Fruit fly (Drosophila melanogaster) whole organism, embryonic: ENCODE measurements around the gene CG42324.

Source experiments
- Ada2b ChIP-seq: fragments of 200-800 bp; sonication (Bioruptor generic); IDR thresholded peaks from 2 replicates; pipeline ENCODE4 v1.3.6; 2022; ENCODE audit warnings: missing biosample characterization, missing genetic modification characterization
- CG10209 ChIP-seq: fragments of 200-800 bp; sonication (Bioruptor generic); optimal IDR thresholded peaks from 3 replicates; lab custom pipeline; 2017; ENCODE audit warnings: missing biosample characterization, mild to moderate bottlenecking, missing genetic modification characterization, missing genetic modification reagents
- CG10366 ChIP-seq: fragments of 200-800 bp; sonication (Bioruptor generic); IDR thresholded peaks from 2 replicates; pipeline ENCODE4 v1.3.6; 2022; ENCODE audit warnings: missing biosample characterization, missing genetic modification characterization
- CG12769 ChIP-seq: fragments of 200-800 bp; sonication (Bioruptor generic); optimal IDR thresholded peaks from 2 replicates; lab custom pipeline; 2019; ENCODE audit warnings: missing biosample characterization, mild to moderate bottlenecking, missing genetic modification characterization, moderate library complexity
- CG13123 ChIP-seq: fragments of 200-800 bp; sonication (Bioruptor generic); optimal IDR thresholded peaks from 2 replicates; lab custom pipeline; 2016; ENCODE audit warnings: missing biosample characterization, missing genetic modification characterization
- CG13296 ChIP-seq: fragments of 200-800 bp; sonication (Bioruptor generic); optimal IDR thresholded peaks from 3 replicates; lab custom pipeline; 2018; ENCODE audit warnings: missing biosample characterization, mild to moderate bottlenecking, missing genetic modification characterization
- CG14965 ChIP-seq: fragments of 200-800 bp; sonication (Bioruptor generic); optimal IDR thresholded peaks from 2 replicates; lab custom pipeline; 2016; ENCODE audit warnings: missing biosample characterization, missing genetic modification characterization, borderline replicate concordance
- CG17912 ChIP-seq: fragments of 200-800 bp; sonication (Bioruptor generic); optimal IDR thresholded peaks from 2 replicates; lab custom pipeline; 2018; ENCODE audit warnings: missing biosample characterization, mild to moderate bottlenecking, missing genetic modification characterization
- CG2120 ChIP-seq: fragments of 200-800 bp; sonication (Bioruptor generic); optimal IDR thresholded peaks from 3 replicates; lab custom pipeline; 2016; ENCODE audit warnings: missing biosample characterization, missing genetic modification characterization
- CG2199 ChIP-seq: fragments of 200-800 bp; sonication (Bioruptor generic); IDR thresholded peaks from 3 replicates; pipeline ENCODE4 v1.3.6; 2022; ENCODE audit warnings: missing biosample characterization, missing genetic modification characterization
- CG30431 ChIP-seq: fragments of 200-800 bp; sonication (Bioruptor generic); optimal IDR thresholded peaks from 2 replicates; lab custom pipeline; 2017; ENCODE audit warnings: missing biosample characterization, missing genetic modification characterization
- CG3407 ChIP-seq: fragments of 200-800 bp; sonication (Bioruptor generic); optimal IDR thresholded peaks from 2 replicates; lab custom pipeline; 2018; ENCODE audit warnings: missing biosample characterization, mild to moderate bottlenecking, missing genetic modification characterization
- CG4328 ChIP-seq: fragments of 200-800 bp; sonication (Bioruptor generic); optimal IDR thresholded peaks from 3 replicates; lab custom pipeline; 2017; ENCODE audit warnings: missing biosample characterization, missing genetic modification reagents, missing genetic modification characterization
- CG7963 ChIP-seq: fragments of 200-800 bp; sonication (Bioruptor generic); IDR thresholded peaks from 3 replicates; pipeline ENCODE4 v1.3.6; 2022; ENCODE audit warnings: missing biosample characterization, missing genetic modification characterization; ENCODE audit not compliant: partially characterized antibody
- CG8944 ChIP-seq: fragments of 200-800 bp; sonication (Bioruptor generic); optimal IDR thresholded peaks from 3 replicates; lab custom pipeline; 2016; ENCODE audit warnings: missing biosample characterization, missing genetic modification characterization
- CkIIα-i1 ChIP-seq: fragments of 200-800 bp; sonication (Bioruptor generic); IDR thresholded peaks from 2 replicates; pipeline ENCODE4 v1.3.6; 2022; ENCODE audit warnings: missing biosample characterization, missing genetic modification characterization
- Deaf1 ChIP-seq: fragments of 200-800 bp; optimal IDR thresholded peaks from 3 replicates; lab custom pipeline; 2019; ENCODE audit warnings: missing biosample characterization, mild to moderate bottlenecking, missing genetic modification characterization, moderate library complexity
- Dp ChIP-seq: fragments of 200-800 bp; sonication (Bioruptor generic); optimal IDR thresholded peaks from 2 replicates; lab custom pipeline; 2018; ENCODE audit warnings: missing biosample characterization, mild to moderate bottlenecking, missing genetic modification characterization, moderate library complexity
- E2f2 ChIP-seq: fragments of 200-800 bp; sonication (Bioruptor generic); IDR thresholded peaks from 2 replicates; pipeline ENCODE4 v1.3.6; 2022; ENCODE audit warnings: missing biosample characterization, missing genetic modification characterization
- Ets65A ChIP-seq: fragments of 200-800 bp; sonication (Bioruptor generic); peaks from one replicate; lab custom pipeline; 2016; ENCODE audit warnings: missing biosample characterization, missing genetic modification characterization
- Gsc ChIP-seq: fragments of 200-800 bp; sonication (Bioruptor generic); IDR thresholded peaks from 2 replicates; pipeline ENCODE4 v1.3.6; 2022; ENCODE audit warnings: missing biosample characterization, missing genetic modification characterization
- Jarid2 ChIP-seq: fragments of 200-800 bp; sonication (Bioruptor generic); optimal IDR thresholded peaks from 3 replicates; lab custom pipeline; 2017; ENCODE audit warnings: mild to moderate bottlenecking, missing biosample characterization, missing genetic modification reagents, missing genetic modification characterization
- Myb ChIP-seq: fragments of 200-800 bp; sonication (Bioruptor generic); optimal IDR thresholded peaks from 2 replicates; lab custom pipeline; 2016; ENCODE audit warnings: missing biosample characterization, missing genetic modification characterization
- Opbp ChIP-seq: fragments of 200-800 bp; sonication (Bioruptor generic); IDR thresholded peaks from 3 replicates; pipeline ENCODE4 v1.3.6; 2022; ENCODE audit warnings: missing biosample characterization, missing genetic modification characterization; ENCODE audit not compliant: partially characterized antibody
- Scr ChIP-seq: fragments of 200-800 bp; sonication (Bioruptor generic); IDR thresholded peaks from 2 replicates; pipeline ENCODE4 v1.3.6; 2022; ENCODE audit warnings: missing biosample characterization, missing genetic modification characterization; ENCODE audit not compliant: partially characterized antibody
- Sry-β ChIP-seq: fragments of 200-800 bp; sonication (Bioruptor generic); optimal IDR thresholded peaks from 2 replicates; lab custom pipeline; 2018; ENCODE audit warnings: missing biosample characterization, mild to moderate bottlenecking, missing genetic modification characterization, moderate library complexity
- Stat92E ChIP-seq, 3 experiments: fragments of >200 bp in 2 of 3; fragments of 200-800 bp in 1 of 3; sonication (Bioruptor generic) in 1 of 3; optimal IDR thresholded peaks; 2 replicates each; lab custom pipeline; 2017 to 2019; ENCODE audit warnings: missing biosample characterization in 3 of 3, missing genetic modification characterization in 3 of 3, mild to moderate bottlenecking in 1 of 3, moderate library complexity in 1 of 3
- ac ChIP-seq: fragments of 200-800 bp; sonication (Bioruptor generic); optimal IDR thresholded peaks from 3 replicates; lab custom pipeline; 2017; ENCODE audit warnings: missing biosample characterization, mild to moderate bottlenecking, missing genetic modification characterization
- bsh ChIP-seq, 2 experiments: fragments of 200-800 bp; sonication (Bioruptor generic); optimal IDR thresholded peaks; 2 replicates each; lab custom pipeline; 2017 to 2018; ENCODE audit warnings: mild to moderate bottlenecking in 2 of 2, missing biosample characterization in 2 of 2, missing genetic modification characterization in 2 of 2, moderate library complexity in 1 of 2
- cas ChIP-seq: fragments of 200-800 bp; sonication (Bioruptor generic); IDR thresholded peaks from 2 replicates; pipeline ENCODE4 v1.3.6; 2022; ENCODE audit warnings: missing biosample characterization, missing genetic modification characterization
- caup ChIP-seq: fragments of 200-800 bp; sonication (Bioruptor generic); optimal IDR thresholded peaks from 3 replicates; lab custom pipeline; 2017; ENCODE audit warnings: missing biosample characterization, mild to moderate bottlenecking, missing genetic modification characterization, moderate library complexity; ENCODE audit not compliant: severe bottlenecking
- chif ChIP-seq, 2 experiments: fragments of 200-800 bp; sonication (Bioruptor generic); optimal IDR thresholded peaks; 3 replicates each; lab custom pipeline; 2016; ENCODE audit warnings: missing biosample characterization in 2 of 2, missing genetic modification characterization in 2 of 2
- croc ChIP-seq: fragments of 200-800 bp; sonication (Bioruptor generic); conservative IDR thresholded peaks from 3 replicates; pipeline ENCODE4 v1.3.6; 2022; ENCODE audit warnings: missing biosample characterization, missing genetic modification characterization
- danr ChIP-seq: fragments of 200-800 bp; sonication (Bioruptor generic); IDR thresholded peaks from 2 replicates; pipeline ENCODE4 v1.3.6; 2022; ENCODE audit warnings: missing biosample characterization, missing genetic modification characterization
- fru ChIP-seq: fragments of >200 bp; optimal IDR thresholded peaks from 2 replicates; lab custom pipeline; 2017
- grau ChIP-seq: fragments of 200-800 bp; optimal IDR thresholded peaks from 3 replicates; lab custom pipeline; 2019; ENCODE audit warnings: missing biosample characterization, mild to moderate bottlenecking, missing genetic modification characterization, moderate library complexity
- gsb-n ChIP-seq: fragments of 200-800 bp; sonication (Bioruptor generic); optimal IDR thresholded peaks from 3 replicates; lab custom pipeline; 2018; ENCODE audit warnings: missing biosample characterization, mild to moderate bottlenecking, missing genetic modification characterization
- gt ChIP-seq: fragments of 200-800 bp; sonication (Bioruptor generic); IDR thresholded peaks from 2 replicates; pipeline ENCODE4 v1.3.6; 2022; ENCODE audit warnings: missing biosample characterization, missing genetic modification characterization
- h ChIP-seq: fragments of >200 bp; optimal IDR thresholded peaks from 2 replicates; lab custom pipeline; 2017
- lov ChIP-seq, 2 experiments: fragments of 200-800 bp in 1 of 2; fragments of >200 bp in 1 of 2; sonication (Bioruptor generic) in 1 of 2; IDR thresholded peaks in 1 of 2; optimal IDR thresholded peaks in 1 of 2; 2 replicates in 1 of 2; 3 replicates in 1 of 2; pipeline versions ENCODE4 v1.3.6 to Lab custom; 2017 to 2022; ENCODE audit warnings: missing biosample characterization in 1 of 2, missing genetic modification characterization in 1 of 2
- nerfin-2 ChIP-seq: fragments of 200-800 bp; sonication (Bioruptor generic); IDR thresholded peaks from 2 replicates; pipeline ENCODE4 v1.3.6; 2022; ENCODE audit warnings: missing biosample characterization, missing genetic modification characterization; ENCODE audit not compliant: partially characterized antibody
- peb ChIP-seq: fragments of 200-800 bp; sonication (Bioruptor generic); IDR thresholded peaks from 2 replicates; pipeline ENCODE4 v1.3.6; 2022; ENCODE audit warnings: missing biosample characterization, missing genetic modification characterization
- pnt ChIP-seq: fragments of 200-800 bp; sonication (Bioruptor generic); optimal IDR thresholded peaks from 3 replicates; lab custom pipeline; 2016; ENCODE audit warnings: missing biosample characterization, missing genetic modification characterization
- run ChIP-seq: fragments of 200-800 bp; sonication (Bioruptor generic); optimal IDR thresholded peaks from 3 replicates; lab custom pipeline; 2018; ENCODE audit warnings: missing biosample characterization, mild to moderate bottlenecking, missing genetic modification characterization
- sens-2 ChIP-seq: fragments of 200-800 bp; sonication (Bioruptor generic); IDR thresholded peaks from 2 replicates; pipeline ENCODE4 v1.3.6; 2022; ENCODE audit warnings: missing biosample characterization, missing genetic modification characterization
- stwl ChIP-seq: fragments of 200-800 bp; sonication (Bioruptor generic); optimal IDR thresholded peaks from 3 replicates; lab custom pipeline; 2018; ENCODE audit warnings: missing biosample characterization, mild to moderate bottlenecking, missing genetic modification characterization, moderate library complexity
- unpg ChIP-seq: fragments of 200-800 bp; sonication (Bioruptor generic); optimal IDR thresholded peaks from 3 replicates; lab custom pipeline; 2018; ENCODE audit warnings: missing biosample characterization, mild to moderate bottlenecking, missing genetic modification characterization, moderate library complexity
- zf30C ChIP-seq: fragments of 200-800 bp; sonication (Bioruptor generic); optimal IDR thresholded peaks from 3 replicates; lab custom pipeline; 2018; ENCODE audit warnings: missing biosample characterization, mild to moderate bottlenecking, missing genetic modification characterization

CG42324 gene

dm6 chr3L:3432656-3433344 is 39.4 kb upstream of the CG42324 start (continued):
- TF ChIP-seq CG2120 (GFP tag; lab: Kevin White, UChicago), result peak; percentile 89
- peak; percentile 82 for TF ChIP-seq CG13296 (GFP tag; lab: Kevin White, UChicago)
- peak; percentile 28 for TF ChIP-seq CG13123 (GFP tag; lab: Kevin White, UChicago)
- TF ChIP-seq CG8944 (GFP tag; lab: Kevin White, UChicago), result no peak
- no peak for TF ChIP-seq nerfin-2 (GFP tag; lab: Robert Waterston, UW)
- peak; percentile 90 for TF ChIP-seq Ada2b (GFP tag; lab: Robert Waterston, UW)
- peak; percentile 58 for TF ChIP-seq croc
- no peak for TF ChIP-seq CG14965
- TF ChIP-seq CG17912 (GFP tag; lab: Kevin White, UChicago), result peak; percentile 12
- 0 out of 2 replicates have a peak, but pooled peaks have one; percentile 43 for TF ChIP-seq CkIIα-i1 (GFP tag; lab: Robert Waterston, UW)
- TF ChIP-seq CG30431 (GFP tag; lab: Kevin White, UChicago), result peak; percentile 73
- no peak for TF ChIP-seq stwl (tag; lab: Kevin White, UChicago)
- peak; percentile 57 for TF ChIP-seq Jarid2 (GFP tag; lab: Kevin White, UChicago)
- TF ChIP-seq Deaf1 (tag; lab: Kevin White, UChicago), result peak; percentile 59
- peak; percentile 88 for TF ChIP-seq CG10366
- TF ChIP-seq gt (GFP tag; lab: Robert Waterston, UW), result 0 out of 2 replicates have a peak, but pooled peaks have one; percentile 35
- TF ChIP-seq pnt (GFP tag; lab: Kevin White, UChicago), result peak; percentile 29
- TF ChIP-seq ac (GFP tag; lab: Kevin White, UChicago), result no peak
- peak; percentile 88 for TF ChIP-seq CG12769
- TF ChIP-seq Sry-β (GFP tag; lab: Kevin White, UChicago), result no peak
- peak; percentile 77 for TF ChIP-seq cas
- peak; percentile 59 for TF ChIP-seq CG4328 (GFP tag; lab: Kevin White, UChicago)
- TF ChIP-seq lov (optimal IDR thresholded peaks at IDR 0.05; lab: Kevin White, UChicago), result no peak
- TF ChIP-seq lov (GFP tag; IDR thresholded peaks at IDR 0.05; lab: Robert Waterston, UW), result 0 out of 3 replicates have a peak, but pooled peaks have one; percentile 44
- peak in 1 of 2 experiments; percentile 83 for TF ChIP-seq bsh (GFP tag; optimal IDR thresholded peaks at IDR 0.05; lab: Kevin White, UChicago)
- no peak for TF ChIP-seq h (lab: Kevin White, UChicago)
- TF ChIP-seq gsb-n (tag; lab: Kevin White, UChicago), result peak; percentile 51
- no peak for TF ChIP-seq Myb (GFP tag; lab: Kevin White, UChicago)
- peak; percentile 62; the same call in 1 of the 2 replicates for TF ChIP-seq E2f2 (GFP tag; lab: Robert Waterston, UW)
- peak; percentile 94 for TF ChIP-seq Ets65A (GFP tag; lab: Kevin White, UChicago)
- peak; percentile 53 for TF ChIP-seq zf30C
- peak; percentile 56 for TF ChIP-seq run (tag; lab: Kevin White, UChicago)
- TF ChIP-seq Stat92E (GFP tag; optimal IDR thresholded peaks at IDR 0.05; lab: Kevin White, UChicago), result no peak
- TF ChIP-seq sens-2 (GFP tag; lab: Robert Waterston, UW), result peak; percentile 71
- no peak for TF ChIP-seq Dp
- TF ChIP-seq CG10209 (GFP tag; lab: Kevin White, UChicago), result peak; percentile 84
- peak; percentile 89 for TF ChIP-seq grau (tag; lab: Kevin White, UChicago)
- no peak for TF ChIP-seq CG7963 (GFP tag; lab: Robert Waterston, UW)
- TF ChIP-seq CG3407, result peak; percentile 63
- TF ChIP-seq Opbp (GFP tag; lab: Robert Waterston, UW), result no peak
- peak; percentile 45 to 60 for TF ChIP-seq chif (GFP tag; optimal IDR thresholded peaks at IDR 0.05; lab: Kevin White, UChicago)
- no peak for TF ChIP-seq Scr (GFP tag; lab: Robert Waterston, UW)
- peak; percentile 53; the same call in 1 of the 3 replicates for TF ChIP-seq CG2199 (GFP tag; lab: Robert Waterston, UW)
- peak; percentile 89 for TF ChIP-seq unpg
- TF ChIP-seq danr, result peak; percentile 68; the same call in 1 of the 2 replicates
- peak; percentile 85 for TF ChIP-seq caup (GFP tag; lab: Kevin White, UChicago)
- TF ChIP-seq fru (lab: Kevin White, UChicago), result no peak
- no peak for TF ChIP-seq Gsc
- TF ChIP-seq peb, result peak; percentile 46; the same call in 1 of the 2 replicates
